Fruit fly (Drosophila melanogaster) whole organism, embryonic: ENCODE results near the gene dmGlut.
A peak's percentile ranks its signal among the peaks of the same experiment; 100 is the strongest.

Experiments
- Bdp1 ChIP-seq: fragments of 200-800 bp; sonication (Bioruptor generic); optimal IDR thresholded peaks from 3 replicates; lab custom pipeline; 2016; ENCODE audit warnings: missing biosample characterization, missing genetic modification characterization
- CG10959 ChIP-seq: fragments of 200-800 bp; sonication (Bioruptor generic); IDR thresholded peaks from 2 replicates; pipeline ENCODE4 v1.3.6; 2022; ENCODE audit warnings: missing biosample characterization, missing genetic modification characterization
- CG11504 ChIP-seq: fragments of 200-800 bp; sonication (Bioruptor generic); optimal IDR thresholded peaks from 3 replicates; lab custom pipeline; 2019; ENCODE audit warnings: missing biosample characterization, mild to moderate bottlenecking, missing genetic modification characterization, moderate library complexity
- CG1233 ChIP-seq: fragments of 200-800 bp; sonication (Bioruptor generic); optimal IDR thresholded peaks from 4 replicates; lab custom pipeline; 2018; ENCODE audit warnings: missing biosample characterization, mild to moderate bottlenecking, missing genetic modification characterization
- CG12769 ChIP-seq: fragments of 200-800 bp; sonication (Bioruptor generic); optimal IDR thresholded peaks from 2 replicates; lab custom pipeline; 2019; ENCODE audit warnings: missing biosample characterization, mild to moderate bottlenecking, missing genetic modification characterization, moderate library complexity
- CG13894 ChIP-seq: fragments of 200-800 bp; sonication (Bioruptor generic); optimal IDR thresholded peaks from 3 replicates; lab custom pipeline; 2018; ENCODE audit warnings: missing biosample characterization, mild to moderate bottlenecking, missing genetic modification characterization, moderate library complexity
- CG17186 ChIP-seq: fragments of 200-800 bp; sonication (Bioruptor generic); optimal IDR thresholded peaks from 3 replicates; lab custom pipeline; 2017; ENCODE audit warnings: missing biosample characterization, missing genetic modification reagents, missing genetic modification characterization
- CG17829 ChIP-seq: fragments of 200-800 bp; optimal IDR thresholded peaks from 2 replicates; lab custom pipeline; 2019; ENCODE audit warnings: missing biosample characterization, mild to moderate bottlenecking, missing genetic modification characterization, moderate library complexity
- CG1792 ChIP-seq: fragments of 200-800 bp; sonication (Bioruptor generic); optimal IDR thresholded peaks from 2 replicates; lab custom pipeline; 2016; ENCODE audit warnings: missing biosample characterization, missing genetic modification characterization
- CG1832 ChIP-seq: fragments of 200-800 bp; sonication (Bioruptor generic); optimal IDR thresholded peaks from 2 replicates; lab custom pipeline; 2017; ENCODE audit warnings: missing biosample characterization, mild to moderate bottlenecking, missing genetic modification characterization, inconsistent platforms
- CG2678 ChIP-seq: fragments of 200-800 bp; sonication (Bioruptor generic); optimal IDR thresholded peaks from 3 replicates; lab custom pipeline; 2019; ENCODE audit warnings: missing biosample characterization, mild to moderate bottlenecking, missing genetic modification characterization, moderate library complexity
- CG2875 ChIP-seq: fragments of 200-800 bp; sonication (Bioruptor generic); optimal IDR thresholded peaks from 2 replicates; lab custom pipeline; 2017; ENCODE audit warnings: missing biosample characterization, mild to moderate bottlenecking, missing genetic modification characterization, missing genetic modification reagents
- CG2889 ChIP-seq: fragments of 200-800 bp; sonication (Bioruptor generic); IDR thresholded peaks from 3 replicates; pipeline ENCODE4 v1.3.6; 2022; ENCODE audit warnings: missing biosample characterization, missing genetic modification characterization
- CG30431 ChIP-seq: fragments of 200-800 bp; sonication (Bioruptor generic); optimal IDR thresholded peaks from 2 replicates; lab custom pipeline; 2017; ENCODE audit warnings: missing biosample characterization, missing genetic modification characterization
- CG3407 ChIP-seq: fragments of 200-800 bp; sonication (Bioruptor generic); optimal IDR thresholded peaks from 2 replicates; lab custom pipeline; 2018; ENCODE audit warnings: missing biosample characterization, mild to moderate bottlenecking, missing genetic modification characterization
- CG34376 ChIP-seq: fragments of 200-800 bp; sonication (Bioruptor generic); optimal IDR thresholded peaks from 2 replicates; lab custom pipeline; 2018; ENCODE audit warnings: missing biosample characterization, mild to moderate bottlenecking, missing genetic modification characterization
- CG4707 ChIP-seq: fragments of 200-800 bp; sonication (Bioruptor generic); optimal IDR thresholded peaks from 2 replicates; lab custom pipeline; 2018; ENCODE audit warnings: missing biosample characterization, mild to moderate bottlenecking, missing genetic modification characterization, moderate library complexity
- CG6254 ChIP-seq: fragments of 200-800 bp; sonication (Bioruptor generic); optimal IDR thresholded peaks from 3 replicates; lab custom pipeline; 2017; ENCODE audit warnings: mild to moderate bottlenecking, missing biosample characterization, missing genetic modification reagents, missing genetic modification characterization
- CG7271 ChIP-seq: fragments of 200-800 bp; sonication (Bioruptor generic); optimal IDR thresholded peaks from 2 replicates; lab custom pipeline; 2018; ENCODE audit warnings: missing biosample characterization, mild to moderate bottlenecking, missing genetic modification characterization, moderate library complexity
- CG8281 ChIP-seq: fragments of 200-800 bp; sonication (Bioruptor generic); optimal IDR thresholded peaks from 2 replicates; lab custom pipeline; 2018; ENCODE audit warnings: missing biosample characterization, mild to moderate bottlenecking, missing genetic modification characterization, moderate library complexity
- CG8478 ChIP-seq: fragments of >200 bp; optimal IDR thresholded peaks from 2 replicates; lab custom pipeline; 2018
- CG9609 ChIP-seq: fragments of 200-800 bp; sonication (Bioruptor generic); optimal IDR thresholded peaks from 3 replicates; lab custom pipeline; 2016; ENCODE audit warnings: missing biosample characterization, missing genetic modification characterization
- CG9727 ChIP-seq: fragments of 200-800 bp; sonication (Bioruptor generic); optimal IDR thresholded peaks from 3 replicates; lab custom pipeline; 2017; ENCODE audit warnings: missing biosample characterization, mild to moderate bottlenecking, missing genetic modification characterization
- CHES-1-like ChIP-seq: fragments of 200-800 bp; sonication (Bioruptor generic); optimal IDR thresholded peaks from 2 replicates; lab custom pipeline; 2016; ENCODE audit warnings: missing biosample characterization, missing genetic modification characterization
- CTCF ChIP-seq: fragments of 200-800 bp; sonication (Bioruptor generic); optimal IDR thresholded peaks from 2 replicates; lab custom pipeline; 2017; ENCODE audit warnings: missing biosample characterization, mild to moderate bottlenecking, missing genetic modification characterization, moderate library complexity
- D19B ChIP-seq: fragments of 200-800 bp; sonication (Bioruptor generic); optimal IDR thresholded peaks from 2 replicates; lab custom pipeline; 2017; ENCODE audit warnings: missing biosample characterization, mild to moderate bottlenecking, missing genetic modification characterization
- Dek ChIP-seq: fragments of 200-800 bp; sonication (Bioruptor generic); optimal IDR thresholded peaks from 3 replicates; lab custom pipeline; 2019; ENCODE audit warnings: missing biosample characterization, mild to moderate bottlenecking, missing genetic modification characterization, moderate library complexity
- Eip74EF ChIP-seq, 2 experiments: fragments of 200-800 bp in 1 of 2; fragments of >200 bp in 1 of 2; sonication (Bioruptor generic) in 1 of 2; optimal IDR thresholded peaks; 2 replicates each; lab custom pipeline; 2017 to 2019; ENCODE audit warnings: missing biosample characterization in 2 of 2, missing genetic modification characterization in 2 of 2, mild to moderate bottlenecking in 1 of 2, moderate library complexity in 1 of 2
- Ets65A ChIP-seq: fragments of 200-800 bp; sonication (Bioruptor generic); peaks from one replicate; lab custom pipeline; 2016; ENCODE audit warnings: missing biosample characterization, missing genetic modification characterization
- Ets97D ChIP-seq: fragments of 200-800 bp; sonication (Bioruptor generic); optimal IDR thresholded peaks from 3 replicates; lab custom pipeline; 2016; ENCODE audit warnings: missing biosample characterization, missing genetic modification characterization
- HLHmδ ChIP-seq: fragments of 200-800 bp; sonication (Bioruptor generic); optimal IDR thresholded peaks from 2 replicates; lab custom pipeline; 2018; ENCODE audit warnings: missing biosample characterization, mild to moderate bottlenecking, missing genetic modification characterization, moderate library complexity
- Hr78 ChIP-seq, 2 experiments: fragments of 200-800 bp in 1 of 2; fragments of >200 bp in 1 of 2; sonication (Bioruptor generic) in 1 of 2; optimal IDR thresholded peaks; 2 replicates each; lab custom pipeline; 2017 to 2019; ENCODE audit warnings: missing biosample characterization in 2 of 2, missing genetic modification characterization in 2 of 2, mild to moderate bottlenecking in 1 of 2, moderate library complexity in 1 of 2
- Jarid2 ChIP-seq: fragments of 200-800 bp; sonication (Bioruptor generic); optimal IDR thresholded peaks from 3 replicates; lab custom pipeline; 2017; ENCODE audit warnings: mild to moderate bottlenecking, missing biosample characterization, missing genetic modification reagents, missing genetic modification characterization
- Lhr ChIP-seq: fragments of 200-800 bp; sonication (Bioruptor generic); optimal IDR thresholded peaks from 3 replicates; lab custom pipeline; 2017; ENCODE audit warnings: mild to moderate bottlenecking, missing biosample characterization, missing genetic modification reagents, missing genetic modification characterization
- Lpt ChIP-seq: fragments of >200 bp; optimal IDR thresholded peaks from 2 replicates; lab custom pipeline; 2018; ENCODE audit warnings: missing biosample characterization, missing genetic modification characterization
- Oli ChIP-seq: fragments of 200-800 bp; sonication (Bioruptor generic); optimal IDR thresholded peaks from 2 replicates; lab custom pipeline; 2018; ENCODE audit warnings: missing biosample characterization, mild to moderate bottlenecking, missing genetic modification characterization, moderate library complexity
- Sry-δ ChIP-seq: fragments of 200-800 bp; sonication (Bioruptor generic); optimal IDR thresholded peaks from 2 replicates; lab custom pipeline; 2016; ENCODE audit warnings: missing biosample characterization, missing genetic modification characterization
- TFAM ChIP-seq: fragments of 200-800 bp; sonication (Bioruptor generic); optimal IDR thresholded peaks from 2 replicates; lab custom pipeline; 2017; ENCODE audit warnings: missing biosample characterization, missing genetic modification characterization, inconsistent platforms
- Taf1 ChIP-seq: fragments of 200-800 bp; sonication (Bioruptor generic); IDR thresholded peaks from 2 replicates; pipeline ENCODE4 v1.3.6; 2022; ENCODE audit warnings: missing biosample characterization, missing genetic modification characterization
- Tbp ChIP-seq: fragments of >200 bp; optimal IDR thresholded peaks from 2 replicates; lab custom pipeline; 2018; ENCODE audit warnings: missing biosample characterization, missing genetic modification characterization
- ci ChIP-seq: fragments of 200-800 bp; sonication (Bioruptor generic); IDR thresholded peaks from 3 replicates; pipeline ENCODE4 v1.3.6; 2022; ENCODE audit warnings: missing biosample characterization, missing genetic modification characterization
- psq ChIP-seq: fragments of 200-800 bp; sonication (Bioruptor generic); optimal IDR thresholded peaks from 2 replicates; lab custom pipeline; 2017; ENCODE audit warnings: missing biosample characterization, missing genetic modification characterization
- sc ChIP-seq, 3 experiments: fragments of >200 bp in 2 of 3; fragments of 200-800 bp in 1 of 3; sonication (Bioruptor generic) in 1 of 3; optimal IDR thresholded peaks; 2 replicates in 2 of 3; 3 replicates in 1 of 3; lab custom pipeline; 2017; ENCODE audit warnings: mild to moderate bottlenecking in 1 of 3, missing biosample characterization in 1 of 3, missing genetic modification characterization in 1 of 3, missing genetic modification reagents in 1 of 3
- sens ChIP-seq: fragments of 200-800 bp; sonication (Bioruptor generic); peaks from one replicate; lab custom pipeline; 2016; ENCODE audit warnings: missing biosample characterization, missing genetic modification characterization
- seq ChIP-seq: fragments of 200-800 bp; sonication (Bioruptor generic); IDR thresholded peaks from 2 replicates; pipeline ENCODE4 v1.3.6; 2022; ENCODE audit warnings: missing biosample characterization, missing genetic modification characterization
- sna ChIP-seq: fragments of 200-800 bp; sonication (Bioruptor generic); IDR thresholded peaks from 2 replicates; pipeline ENCODE4 v1.3.6; 2022; ENCODE audit warnings: missing biosample characterization, missing genetic modification characterization; ENCODE audit not compliant: partially characterized antibody
- sob ChIP-seq: fragments of 200-800 bp; sonication (Bioruptor generic); IDR thresholded peaks from 2 replicates; pipeline ENCODE4 v1.3.6; 2022; ENCODE audit warnings: missing biosample characterization, missing genetic modification characterization
- trem ChIP-seq: fragments of 200-800 bp; optimal IDR thresholded peaks from 3 replicates; lab custom pipeline; 2019; ENCODE audit warnings: missing biosample characterization, mild to moderate bottlenecking, missing genetic modification characterization, moderate library complexity
- twi ChIP-seq: fragments of 200-800 bp; optimal IDR thresholded peaks from 2 replicates; lab custom pipeline; 2019; ENCODE audit warnings: missing biosample characterization, mild to moderate bottlenecking, missing genetic modification characterization, moderate library complexity
- usp ChIP-seq: fragments of >200 bp; optimal IDR thresholded peaks from 2 replicates; lab custom pipeline; 2017; ENCODE audit warnings: missing biosample characterization, missing genetic modification characterization
- z ChIP-seq: fragments of 200-800 bp; sonication (Bioruptor generic); IDR thresholded peaks from 3 replicates; pipeline ENCODE4 v1.3.6; 2022; ENCODE audit warnings: missing biosample characterization, missing genetic modification characterization

dmGlut gene

dm6 chr2L:12007331-12007791, 19.9 kb upstream of the dmGlut start (continued):
- TF ChIP-seq CG2889 (GFP tag; lab: Robert Waterston, UW) (no peak), CG30431 (no peak), CG12769 (tag; lab: Kevin White, UChicago) (peak; percentile 99), CG6254 (GFP tag; lab: Kevin White, UChicago) (peak; percentile 92), CG2678 (tag; lab: Kevin White, UChicago) (peak; percentile 41), sens (peak; percentile 93), psq (GFP tag; lab: Kevin White, UChicago) (peak; percentile 6), CG1832 (peak; percentile 99), CHES-1-like (GFP tag; lab: Kevin White, UChicago) (peak; percentile 45), CG7271 (tag; lab: Kevin White, UChicago) (no peak), CG8281 (no peak), Jarid2 (GFP tag; lab: Kevin White, UChicago) (peak; percentile 50), twi (tag; lab: Kevin White, UChicago) (peak; percentile 60), Ets65A (GFP tag; lab: Kevin White, UChicago) (no peak), Taf1 (GFP tag; lab: Robert Waterston, UW) (no peak), Oli (tag; lab: Kevin White, UChicago) (peak; percentile 35), z (no peak), Tbp (GFP tag; lab: Kevin White, UChicago) (no peak), Dek (peak; percentile 47), Lpt (GFP tag; lab: Kevin White, UChicago) (no peak), Ets97D (GFP tag; lab: Kevin White, UChicago) (peak; percentile 0), sob (GFP tag; lab: Robert Waterston, UW) (no peak), HLHmδ (GFP tag; lab: Kevin White, UChicago) (peak; percentile 96), CG10959 (no peak), CG17186 (GFP tag; lab: Kevin White, UChicago) (peak; percentile 87), CTCF (peak; percentile 79), CG8478 (lab: Kevin White, UChicago) (peak; percentile 94), CG4707 (GFP tag; lab: Kevin White, UChicago) (peak; percentile 82), usp (GFP tag; lab: Kevin White, UChicago) (no peak), CG13894 (tag; lab: Kevin White, UChicago) (peak; percentile 96), Eip74EF (GFP tag; optimal IDR thresholded peaks at IDR 0.05; lab: Kevin White, UChicago) (peak in 1 of 2 experiments; percentile 89), ci (GFP tag; lab: Robert Waterston, UW) (no peak), Bdp1 (GFP tag; lab: Kevin White, UChicago) (peak; percentile 14), TFAM (GFP tag; lab: Kevin White, UChicago) (no peak), CG11504 (peak; percentile 84), Hr78 (GFP tag; optimal IDR thresholded peaks at IDR 0.05; lab: Kevin White, UChicago) (peak in 1 of 2 experiments; percentile 94), CG9727 (GFP tag; lab: Kevin White, UChicago) (no peak), CG3407 (no peak), CG9609 (GFP tag; lab: Kevin White, UChicago) (no peak), CG17829 (tag; lab: Kevin White, UChicago) (peak; percentile 85), sc (optimal IDR thresholded peaks at IDR 0.05; lab: Kevin White, UChicago) (no peak), sc (GFP tag; optimal IDR thresholded peaks at IDR 0.05; lab: Kevin White, UChicago) (peak; percentile 17), CG1792 (no peak), trem (tag; lab: Kevin White, UChicago) (peak; percentile 37), D19B (GFP tag; lab: Kevin White, UChicago) (no peak), seq (GFP tag; lab: Robert Waterston, UW) (no peak), CG2875 (GFP tag; lab: Kevin White, UChicago) (peak; percentile 61), CG34376 (GFP tag; lab: Kevin White, UChicago) (peak; percentile 98), sna (GFP tag; lab: Robert Waterston, UW) (no peak), CG1233 (GFP tag; lab: Kevin White, UChicago) (peak; percentile 74), Lhr (peak; percentile 100), Sry-δ (peak; percentile 15)
